Worm (Caenorhabditis elegans): ENCODE measurements around the gene glb-3.

DNA sequence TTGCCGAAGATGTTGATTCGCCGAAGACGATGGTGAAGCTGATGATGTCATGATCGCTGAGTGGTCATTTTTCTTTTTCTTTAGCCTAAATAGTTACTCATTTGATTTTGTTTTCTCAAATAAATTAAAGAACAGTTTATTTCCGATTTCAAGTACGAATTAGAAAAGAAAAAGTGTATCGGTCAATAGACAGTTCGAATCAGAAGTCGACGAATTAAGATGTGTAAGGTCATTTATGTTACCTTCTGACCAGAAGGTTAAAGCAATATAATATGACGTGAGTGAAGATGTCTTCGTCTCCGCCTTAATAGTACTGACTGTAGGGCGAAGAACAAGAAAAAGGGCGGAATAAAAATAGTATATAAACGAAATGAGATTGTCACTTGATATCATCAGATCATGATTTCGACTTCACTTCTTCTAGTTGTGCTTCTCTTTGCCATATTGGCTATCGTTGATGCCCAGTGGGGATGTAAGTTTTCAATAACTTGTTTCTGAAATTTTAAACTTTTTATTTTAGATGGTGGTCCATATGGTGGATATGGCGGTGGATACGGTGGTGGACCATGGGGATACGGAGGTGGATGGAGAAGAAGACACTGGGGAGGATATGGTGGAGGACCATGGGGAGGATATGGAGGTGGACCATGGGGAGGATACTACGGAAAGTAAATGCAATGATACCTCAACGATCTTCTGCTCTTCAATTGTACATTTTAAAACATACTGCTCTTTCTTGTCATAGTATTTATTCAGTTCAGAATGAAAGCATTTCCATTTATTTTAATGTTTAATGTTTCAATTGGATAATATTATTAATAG is 12.8 kb downstream of the glb-3 start, which contains the start of the genes T19C4.24 and nlp-33:
- no peak for TF ChIP-seq lin-13 (GFP tag; optimal IDR thresholded peaks at IDR 0.05)
- TF ChIP-seq ZK546.5 (tag; optimal IDR thresholded peaks at IDR 0.05), result no peak
- no peak for TF ChIP-seq F10B5.3 (tag; optimal IDR thresholded peaks at IDR 0.05)
- TF ChIP-seq spr-1 (tag; optimal IDR thresholded peaks at IDR 0.05), result no peak
- TF ChIP-seq ama-1 (optimal IDR thresholded peaks at IDR 0.05), result peak; percentile 94
- no peak for TF ChIP-seq lin-1 (GFP tag; IDR thresholded peaks at IDR 0.05)
- TF ChIP-seq ceh-44 (GFP tag; IDR thresholded peaks at IDR 0.05), result no peak

Measured in whole organism, L4 larva.